Fruit fly (Drosophila melanogaster): ENCODE results near the gene Atg4a.
A peak's percentile ranks its signal among the peaks of the same experiment; 100 is the strongest.

Atg4a gene

dm6 chr2L:1074180-1074864, 6.4 kb upstream of the Atg4a start (continued):
- peak; percentile 61 for TF ChIP-seq kay (GFP tag; optimal IDR thresholded peaks at IDR 0.05)
- peak; percentile 59 for TF ChIP-seq CG11723 (GFP tag; optimal IDR thresholded peaks at IDR 0.05)
- peak; percentile 51; the same call in 1 of the 2 replicates for TF ChIP-seq sens-2 (GFP tag; IDR thresholded peaks at IDR 0.05)
- peak; percentile 46 for TF ChIP-seq CG8281 (tag; optimal IDR thresholded peaks at IDR 0.05)
- TF ChIP-seq MBD-R2 (GFP tag; IDR thresholded peaks at IDR 0.05) = 0 out of 2 replicates have a peak, but pooled peaks have one; percentile 15
- TF ChIP-seq CG12659 (GFP tag; optimal IDR thresholded peaks at IDR 0.05) = peak; percentile 78
- peak; percentile 82 for TF ChIP-seq CG10267 (tag; optimal IDR thresholded peaks at IDR 0.05)
- peak; percentile 17 for TF ChIP-seq CTCF (GFP tag; optimal IDR thresholded peaks at IDR 0.05)
- TF ChIP-seq CG13775 (GFP tag; optimal IDR thresholded peaks at IDR 0.05) = peak; percentile 63
- TF ChIP-seq NFAT (GFP tag; IDR thresholded peaks at IDR 0.05) = no peak
- peak; percentile 54; the same call in 1 of the 2 replicates for TF ChIP-seq sim (GFP tag; IDR thresholded peaks at IDR 0.05)
- TF ChIP-seq fu2 (GFP tag; optimal IDR thresholded peaks at IDR 0.05) = no peak
- TF ChIP-seq CG17385 (GFP tag; optimal IDR thresholded peaks at IDR 0.05) = peak; percentile 76
- TF ChIP-seq psq (GFP tag; optimal IDR thresholded peaks at IDR 0.05) = peak; percentile 53
- TF ChIP-seq otp (GFP tag; IDR thresholded peaks at IDR 0.05) = 0 out of 3 replicates have a peak, but pooled peaks have one; percentile 60
- TF ChIP-seq ATbp (GFP tag; optimal IDR thresholded peaks at IDR 0.05) = peak; percentile 88
- TF ChIP-seq CG2712 (tag; optimal IDR thresholded peaks at IDR 0.05) = peak; percentile 93
- peak; percentile 51 for TF ChIP-seq CG10147 (GFP tag; optimal IDR thresholded peaks at IDR 0.05)
- peak; percentile 76 for TF ChIP-seq Fer3 (tag; optimal IDR thresholded peaks at IDR 0.05)
- TF ChIP-seq wor (GFP tag; IDR thresholded peaks at IDR 0.05) = peak; percentile 71
- TF ChIP-seq klu (GFP tag; IDR thresholded peaks at IDR 0.05) = no peak
- TF ChIP-seq Chrac-16 (GFP tag; optimal IDR thresholded peaks at IDR 0.05) = peak; percentile 71
- peak; percentile 68 for TF ChIP-seq NfI (GFP tag; optimal IDR thresholded peaks at IDR 0.05)
- peak; percentile 42 for TF ChIP-seq CG12104 (GFP tag; optimal IDR thresholded peaks at IDR 0.05)
- peak; percentile 81 for TF ChIP-seq CG32772 (GFP tag; IDR thresholded peaks at IDR 0.05)
- no peak for TF ChIP-seq CG42726 (GFP tag; IDR thresholded peaks at IDR 0.05; ENCODE audit: partially characterized antibody)
- TF ChIP-seq usp (GFP tag; optimal IDR thresholded peaks at IDR 0.05) = no peak
- peak; percentile 61 for TF ChIP-seq en (GFP tag; optimal IDR thresholded peaks at IDR 0.05)
- peak; percentile 75 for TF ChIP-seq CG4820 (GFP tag; optimal IDR thresholded peaks at IDR 0.05)
- TF ChIP-seq CG15479 (GFP tag; optimal IDR thresholded peaks at IDR 0.05) = no peak
- peak; percentile 91 for TF ChIP-seq CG17361 (GFP tag; IDR thresholded peaks at IDR 0.05)
- peak; percentile 53 for TF ChIP-seq CG8290 (GFP tag; optimal IDR thresholded peaks at IDR 0.05)
- TF ChIP-seq CG8290 (tag; optimal IDR thresholded peaks at IDR 0.05) = peak in 1 of 2 experiments; percentile 82
- TF ChIP-seq CG7928 (GFP tag; optimal IDR thresholded peaks at IDR 0.05) = no peak
- TF ChIP-seq CG2889 (GFP tag; IDR thresholded peaks at IDR 0.05) = peak; percentile 54; the same call in 1 of the 3 replicates
- TF ChIP-seq CG13296 (GFP tag; optimal IDR thresholded peaks at IDR 0.05) = peak; percentile 18
- TF ChIP-seq crc (GFP tag; optimal IDR thresholded peaks at IDR 0.05) = peak; percentile 56
- TF ChIP-seq CG14050 (GFP tag; IDR thresholded peaks at IDR 0.05) = peak; percentile 61
- TF ChIP-seq CG34422 (GFP tag; IDR thresholded peaks at IDR 0.05) = peak; percentile 72; the same call in 2 of the 3 replicates
- TF ChIP-seq CG3838 (GFP tag; optimal IDR thresholded peaks at IDR 0.05) = peak; percentile 27
- no peak for TF ChIP-seq Bgb (GFP tag; IDR thresholded peaks at IDR 0.05; ENCODE audit: partially characterized antibody)
- peak; percentile 43 for TF ChIP-seq tx (GFP tag; optimal IDR thresholded peaks at IDR 0.05)
- no peak for TF ChIP-seq tio (GFP tag; optimal IDR thresholded peaks at IDR 0.05)
- TF ChIP-seq pnt (GFP tag; optimal IDR thresholded peaks at IDR 0.05) = peak; percentile 67
- TF ChIP-seq CG31441 (GFP tag; IDR thresholded peaks at IDR 0.05) = peak; percentile 94
- TF ChIP-seq Tbp (GFP tag; optimal IDR thresholded peaks at IDR 0.05) = no peak
- peak; percentile 80 for TF ChIP-seq Awh (GFP tag; IDR thresholded peaks at IDR 0.05)
- TF ChIP-seq CG13123 (GFP tag; optimal IDR thresholded peaks at IDR 0.05) = peak; percentile 19
- TF ChIP-seq Bdp1 (GFP tag; optimal IDR thresholded peaks at IDR 0.05) = peak; percentile 27
- TF ChIP-seq HHEX (GFP tag; optimal IDR thresholded peaks at IDR 0.05) = peak; percentile 78
- TF ChIP-seq Dfd (GFP tag; optimal IDR thresholded peaks at IDR 0.05) = no peak

Measured in whole organism, embryonic.